Fruit fly (Drosophila melanogaster) whole organism, embryonic: Measurements from ENCODE around the gene Unc50.
A peak's percentile ranks its signal among the peaks of the same experiment; 100 is the strongest.

ENCODE experiments used
- Adf1 ChIP-seq: fragments of 200-800 bp; sonication (Bioruptor generic); IDR thresholded peaks from 2 replicates; pipeline ENCODE4 v1.3.6; 2022; ENCODE audit warnings: missing biosample characterization, missing genetic modification characterization
- CG10654 ChIP-seq: fragments of 200-800 bp; sonication (Bioruptor generic); optimal IDR thresholded peaks from 2 replicates; lab custom pipeline; 2016; ENCODE audit warnings: missing biosample characterization, missing genetic modification characterization
- CG12299 ChIP-seq: fragments of 200-800 bp; sonication (Bioruptor generic); optimal IDR thresholded peaks from 2 replicates; lab custom pipeline; 2018; ENCODE audit warnings: missing biosample characterization, mild to moderate bottlenecking, missing genetic modification characterization
- CG12391 ChIP-seq: fragments of 200-800 bp; sonication (Bioruptor generic); optimal IDR thresholded peaks from 3 replicates; lab custom pipeline; 2018; ENCODE audit warnings: missing biosample characterization, mild to moderate bottlenecking, missing genetic modification characterization, moderate library complexity
- CG13287 ChIP-seq: fragments of 200-800 bp; sonication (Bioruptor generic); IDR thresholded peaks from 2 replicates; pipeline ENCODE4 v1.3.6; 2022; ENCODE audit warnings: missing biosample characterization, missing genetic modification characterization; ENCODE audit not compliant: partially characterized antibody
- CG13775 ChIP-seq: fragments of 200-800 bp; sonication (Bioruptor generic); optimal IDR thresholded peaks from 3 replicates; lab custom pipeline; 2017; ENCODE audit warnings: missing biosample characterization, mild to moderate bottlenecking, missing genetic modification characterization
- CG15696 ChIP-seq: fragments of 200-800 bp; sonication (Bioruptor generic); optimal IDR thresholded peaks from 2 replicates; lab custom pipeline; 2019; ENCODE audit warnings: missing biosample characterization, mild to moderate bottlenecking, missing genetic modification characterization, moderate library complexity
- CG18599 ChIP-seq: fragments of 200-800 bp; sonication (Bioruptor generic); optimal IDR thresholded peaks from 3 replicates; lab custom pipeline; 2017; ENCODE audit warnings: missing biosample characterization, missing genetic modification characterization, mild to moderate bottlenecking, moderate library complexity, missing genetic modification reagents
- CG18764 ChIP-seq: fragments of 200-800 bp; sonication (Bioruptor generic); optimal IDR thresholded peaks from 3 replicates; lab custom pipeline; 2016; ENCODE audit warnings: missing biosample characterization, missing genetic modification characterization
- CG2116 ChIP-seq: fragments of 200-800 bp; sonication (Bioruptor generic); optimal IDR thresholded peaks from 3 replicates; lab custom pipeline; 2018; ENCODE audit warnings: missing biosample characterization, mild to moderate bottlenecking, missing genetic modification characterization
- CG32532 ChIP-seq: fragments of 200-800 bp; sonication (Bioruptor generic); IDR thresholded peaks from 2 replicates; pipeline ENCODE4 v1.3.6; 2022; ENCODE audit warnings: missing biosample characterization, missing genetic modification characterization
- CG33557 ChIP-seq: fragments of 200-800 bp; sonication (Bioruptor generic); optimal IDR thresholded peaks from 2 replicates; lab custom pipeline; 2019; ENCODE audit warnings: missing biosample characterization, mild to moderate bottlenecking, missing genetic modification characterization, moderate library complexity
- CG34224 ChIP-seq: fragments of 200-800 bp; sonication (Bioruptor generic); IDR thresholded peaks from 3 replicates; pipeline ENCODE4 v1.3.6; 2022; ENCODE audit warnings: missing biosample characterization, missing genetic modification characterization; ENCODE audit not compliant: partially characterized antibody
- CG34422 ChIP-seq: fragments of 200-800 bp; sonication (Bioruptor generic); IDR thresholded peaks from 3 replicates; pipeline ENCODE4 v1.3.6; 2022; ENCODE audit warnings: missing biosample characterization, missing genetic modification characterization
- CG4328 ChIP-seq: fragments of 200-800 bp; sonication (Bioruptor generic); optimal IDR thresholded peaks from 3 replicates; lab custom pipeline; 2017; ENCODE audit warnings: missing biosample characterization, missing genetic modification reagents, missing genetic modification characterization
- CG43689 ChIP-seq: fragments of 200-800 bp; sonication (Bioruptor generic); IDR thresholded peaks from 2 replicates; pipeline ENCODE4 v1.3.6; 2022; ENCODE audit warnings: missing biosample characterization, missing genetic modification characterization
- CG4424 ChIP-seq: fragments of 200-800 bp; sonication (Bioruptor generic); optimal IDR thresholded peaks from 3 replicates; lab custom pipeline; 2016; ENCODE audit warnings: missing biosample characterization, missing genetic modification characterization
- CG7963 ChIP-seq: fragments of 200-800 bp; sonication (Bioruptor generic); IDR thresholded peaks from 3 replicates; pipeline ENCODE4 v1.3.6; 2022; ENCODE audit warnings: missing biosample characterization, missing genetic modification characterization; ENCODE audit not compliant: partially characterized antibody
- CG8924 ChIP-seq: fragments of 200-800 bp; optimal IDR thresholded peaks from 3 replicates; lab custom pipeline; 2019; ENCODE audit warnings: missing biosample characterization, mild to moderate bottlenecking, missing genetic modification characterization, moderate library complexity
- CrebB ChIP-seq: fragments of 200-800 bp; sonication (Bioruptor generic); optimal IDR thresholded peaks from 3 replicates; lab custom pipeline; 2018; ENCODE audit warnings: missing biosample characterization, mild to moderate bottlenecking, missing genetic modification characterization
- Dek ChIP-seq: fragments of 200-800 bp; sonication (Bioruptor generic); optimal IDR thresholded peaks from 3 replicates; lab custom pipeline; 2019; ENCODE audit warnings: missing biosample characterization, mild to moderate bottlenecking, missing genetic modification characterization, moderate library complexity
- Dip3 ChIP-seq: fragments of 200-800 bp; sonication (Bioruptor generic); optimal IDR thresholded peaks from 3 replicates; lab custom pipeline; 2016; ENCODE audit warnings: missing biosample characterization, missing genetic modification characterization
- Dll ChIP-seq: fragments of 200-800 bp; sonication (Bioruptor generic); IDR thresholded peaks from 4 replicates; pipeline ENCODE4 v1.3.6; 2022; ENCODE audit warnings: missing biosample characterization, missing genetic modification characterization; ENCODE audit not compliant: partially characterized antibody
- Fer2 ChIP-seq: fragments of 200-800 bp; sonication (Bioruptor generic); optimal IDR thresholded peaks from 2 replicates; lab custom pipeline; 2018; ENCODE audit warnings: missing biosample characterization, mild to moderate bottlenecking, missing genetic modification characterization, moderate library complexity
- HmgZ ChIP-seq: fragments of 200-800 bp; sonication (Bioruptor generic); optimal IDR thresholded peaks from 2 replicates; lab custom pipeline; 2018; ENCODE audit warnings: missing biosample characterization, mild to moderate bottlenecking, missing genetic modification characterization
- Hmr ChIP-seq: fragments of 200-800 bp; sonication (Bioruptor generic); optimal IDR thresholded peaks from 3 replicates; lab custom pipeline; 2017; ENCODE audit warnings: mild to moderate bottlenecking, missing biosample characterization, missing genetic modification reagents, missing genetic modification characterization
- Hr51 ChIP-seq, 2 experiments: fragments of 200-800 bp; sonication (Bioruptor generic); optimal IDR thresholded peaks; 2 replicates in 1 of 2; 3 replicates in 1 of 2; lab custom pipeline; 2016 to 2018; ENCODE audit warnings: missing biosample characterization in 2 of 2, missing genetic modification characterization in 2 of 2, mild to moderate bottlenecking in 1 of 2, moderate library complexity in 1 of 2
- Max ChIP-seq: fragments of 200-800 bp; sonication (Bioruptor generic); optimal IDR thresholded peaks from 2 replicates; lab custom pipeline; 2016; ENCODE audit warnings: missing biosample characterization, mild to moderate bottlenecking, missing genetic modification characterization
- Optix ChIP-seq: fragments of 200-800 bp; sonication (Bioruptor generic); IDR thresholded peaks from 3 replicates; pipeline ENCODE4 v1.3.6; 2022; ENCODE audit warnings: missing biosample characterization, missing genetic modification characterization
- Six4 ChIP-seq: fragments of 200-800 bp; sonication (Bioruptor generic); optimal IDR thresholded peaks from 2 replicates; lab custom pipeline; 2016; ENCODE audit warnings: missing biosample characterization, missing genetic modification characterization
- Xbp1 ChIP-seq: fragments of 200-800 bp; sonication (Bioruptor generic); optimal IDR thresholded peaks from 3 replicates; lab custom pipeline; 2016; ENCODE audit warnings: missing biosample characterization, mild to moderate bottlenecking, missing genetic modification characterization
- YL-1 ChIP-seq: fragments of 200-800 bp; sonication (Bioruptor generic); optimal IDR thresholded peaks from 3 replicates; lab custom pipeline; 2017; ENCODE audit warnings: missing biosample characterization, mild to moderate bottlenecking, missing genetic modification characterization
- abd-A ChIP-seq: fragments of 200-800 bp; sonication (Bioruptor generic); optimal IDR thresholded peaks from 3 replicates; lab custom pipeline; 2019; ENCODE audit warnings: missing biosample characterization, mild to moderate bottlenecking, missing genetic modification characterization, moderate library complexity
- bigmax ChIP-seq: fragments of 200-800 bp; sonication (Bioruptor generic); optimal IDR thresholded peaks from 2 replicates; lab custom pipeline; 2018; ENCODE audit warnings: missing biosample characterization, mild to moderate bottlenecking, missing genetic modification characterization
- chinmo ChIP-seq: fragments of 200-800 bp; sonication (Bioruptor generic); IDR thresholded peaks from 4 replicates; pipeline ENCODE4 v1.3.6; 2022; ENCODE audit warnings: missing biosample characterization, missing genetic modification characterization; ENCODE audit not compliant: partially characterized antibody
- gcm ChIP-seq: fragments of 200-800 bp; sonication (Bioruptor generic); optimal IDR thresholded peaks from 2 replicates; lab custom pipeline; 2019; ENCODE audit warnings: missing biosample characterization, mild to moderate bottlenecking, missing genetic modification characterization, moderate library complexity
- nerfin-1 ChIP-seq: fragments of 200-800 bp; sonication (Bioruptor generic); optimal IDR thresholded peaks from 3 replicates; lab custom pipeline; 2019; ENCODE audit warnings: missing biosample characterization, mild to moderate bottlenecking, missing genetic modification characterization, moderate library complexity
- pho ChIP-seq: fragments of 200-800 bp; sonication (Bioruptor generic); optimal IDR thresholded peaks from 2 replicates; lab custom pipeline; 2016; ENCODE audit warnings: missing biosample characterization, missing genetic modification characterization
- phol ChIP-seq: fragments of 200-800 bp; sonication (Bioruptor generic); optimal IDR thresholded peaks from 3 replicates; lab custom pipeline; 2018; ENCODE audit warnings: missing biosample characterization, mild to moderate bottlenecking, missing genetic modification characterization, moderate library complexity
- psq ChIP-seq: fragments of 200-800 bp; sonication (Bioruptor generic); optimal IDR thresholded peaks from 2 replicates; lab custom pipeline; 2017; ENCODE audit warnings: missing biosample characterization, missing genetic modification characterization
- ranshi ChIP-seq: fragments of 200-800 bp; sonication (Bioruptor generic); IDR thresholded peaks from 2 replicates; pipeline ENCODE4 v1.3.6; 2022; ENCODE audit warnings: missing biosample characterization, missing genetic modification characterization
- row ChIP-seq: fragments of 200-800 bp; sonication (Bioruptor generic); IDR thresholded peaks from 3 replicates; pipeline ENCODE4 v1.3.6; 2022; ENCODE audit warnings: missing biosample characterization, missing genetic modification characterization
- salm ChIP-seq: fragments of 200-800 bp; sonication (Bioruptor generic); optimal IDR thresholded peaks from 2 replicates; lab custom pipeline; 2018; ENCODE audit warnings: missing biosample characterization, mild to moderate bottlenecking, missing genetic modification characterization
- slbo ChIP-seq: fragments of 200-800 bp; sonication (Bioruptor generic); IDR thresholded peaks from 2 replicates; pipeline ENCODE4 v1.3.6; 2022; ENCODE audit warnings: missing biosample characterization, missing genetic modification characterization
- stwl ChIP-seq: fragments of 200-800 bp; sonication (Bioruptor generic); optimal IDR thresholded peaks from 3 replicates; lab custom pipeline; 2018; ENCODE audit warnings: missing biosample characterization, mild to moderate bottlenecking, missing genetic modification characterization, moderate library complexity
- sug ChIP-seq: fragments of 200-800 bp; optimal IDR thresholded peaks from 2 replicates; lab custom pipeline; 2019; ENCODE audit warnings: missing biosample characterization, mild to moderate bottlenecking, missing genetic modification characterization, moderate library complexity
- vfl ChIP-seq: fragments of 200-800 bp; sonication (Bioruptor generic); optimal IDR thresholded peaks from 2 replicates; lab custom pipeline; 2016; ENCODE audit warnings: missing biosample characterization, missing genetic modification characterization
- wor ChIP-seq: fragments of 200-800 bp; sonication (Bioruptor generic); IDR thresholded peaks from 2 replicates; pipeline ENCODE4 v1.3.6; 2022; ENCODE audit warnings: missing biosample characterization, missing genetic modification characterization
- zfh1 ChIP-seq: fragments of 200-800 bp; sonication (Bioruptor generic); IDR thresholded peaks from 3 replicates; pipeline ENCODE4 v1.3.6; 2022; ENCODE audit warnings: missing biosample characterization, missing genetic modification characterization

Gene Unc50

DNA sequence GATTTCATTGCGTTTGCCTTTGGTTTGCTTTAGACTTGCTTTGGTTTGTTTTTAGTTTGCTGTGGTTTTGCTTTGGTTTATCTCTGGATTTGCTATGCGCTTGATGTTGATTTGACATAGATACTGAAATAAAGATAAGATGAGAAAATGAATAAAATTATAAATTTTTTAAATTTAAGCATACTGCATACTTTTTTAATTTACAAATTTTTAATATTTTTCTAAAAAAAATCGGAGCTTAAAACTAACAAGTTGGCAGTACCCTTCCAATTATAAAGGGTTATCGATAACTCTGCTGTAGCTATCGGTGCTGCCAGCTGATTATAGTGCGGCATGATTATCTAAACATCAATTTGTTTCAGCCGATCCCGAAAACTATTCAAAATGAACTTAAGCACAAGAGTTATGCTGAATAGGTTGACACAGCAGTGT, 2.6 kb downstream of the Unc50 start, which contains the start of gene mRpL19 (continued):
- TF ChIP-seq chinmo (0 out of 4 replicates have a peak, but pooled peaks have one; percentile 40), Hmr (GFP tag; lab: Kevin White, UChicago) (peak; percentile 10), CG8924 (tag; lab: Kevin White, UChicago) (peak; percentile 71), CG33557 (peak; percentile 39), Dip3 (GFP tag; lab: Kevin White, UChicago) (no peak), psq (no peak), CG2116 (peak; percentile 62), phol (peak; percentile 61), CG13287 (GFP tag; lab: Robert Waterston, UW) (peak; percentile 80), slbo (peak; percentile 22; the same call in 1 of the 2 replicates), CG18599 (GFP tag; lab: Kevin White, UChicago) (peak; percentile 71), HmgZ (tag; lab: Kevin White, UChicago) (peak; percentile 17), Optix (no peak), stwl (peak; percentile 78), gcm (peak; percentile 50), CG43689 (GFP tag; lab: Robert Waterston, UW) (no peak), vfl (GFP tag; lab: Kevin White, UChicago) (no peak), CG34422 (GFP tag; lab: Robert Waterston, UW) (peak; percentile 55; the same call in 1 of the 3 replicates), CG12299 (peak; percentile 58), Dll (peak; percentile 75), Dek (tag; lab: Kevin White, UChicago) (peak; percentile 50), Xbp1 (peak; percentile 2), bigmax (no peak), Six4 (GFP tag; lab: Kevin White, UChicago) (peak; percentile 5), CG7963 (GFP tag; lab: Robert Waterston, UW) (peak; percentile 58; the same call in 1 of the 3 replicates), CG32532 (GFP tag; lab: Robert Waterston, UW) (peak; percentile 57; the same call in 1 of the 2 replicates), nerfin-1 (tag; lab: Kevin White, UChicago) (peak; percentile 43), CrebB (tag; lab: Kevin White, UChicago) (no peak), abd-A (no peak), CG15696 (tag; lab: Kevin White, UChicago) (peak; percentile 60), CG12391 (tag; lab: Kevin White, UChicago) (peak; percentile 78), CG10654 (GFP tag; lab: Kevin White, UChicago) (peak; percentile 10), CG18764 (GFP tag; lab: Kevin White, UChicago) (peak; percentile 20), CG4328 (peak; percentile 37), wor (no peak), Hr51 (GFP tag; optimal IDR thresholded peaks at IDR 0.05; lab: Kevin White, UChicago) (peak in 1 of 2 experiments; percentile 48), CG13775 (no peak), ranshi (GFP tag; lab: Robert Waterston, UW) (peak; percentile 11; the same call in 1 of the 2 replicates), CG34224 (peak; percentile 53; the same call in 2 of the 3 replicates), Adf1 (GFP tag; lab: Robert Waterston, UW) (peak; percentile 37; the same call in 1 of the 2 replicates), zfh1 (GFP tag; lab: Robert Waterston, UW) (no peak), Fer2 (tag; lab: Kevin White, UChicago) (peak; percentile 22), salm (tag; lab: Kevin White, UChicago) (peak; percentile 13), YL-1 (GFP tag; lab: Kevin White, UChicago) (peak; percentile 74), row (GFP tag; lab: Robert Waterston, UW) (peak; percentile 73), Max (GFP tag; lab: Kevin White, UChicago) (peak; percentile 1), pho (GFP tag; lab: Kevin White, UChicago) (no peak), sug (tag; lab: Kevin White, UChicago) (peak; percentile 61), CG4424 (peak; percentile 41)
